Fruit fly (Drosophila melanogaster) whole organism, embryonic: ENCODE results near the gene Ccn.
A peak's percentile ranks its signal among the peaks of the same experiment; 100 is the strongest.

Source experiments
- Asciz ChIP-seq: fragments of 200-800 bp; sonication (Bioruptor generic); optimal IDR thresholded peaks from 2 replicates; lab custom pipeline; 2017; ENCODE audit warnings: missing biosample characterization, mild to moderate bottlenecking, missing genetic modification characterization, missing genetic modification reagents
- Atf3 ChIP-seq: fragments of 200-800 bp; sonication (Bioruptor generic); optimal IDR thresholded peaks from 3 replicates; lab custom pipeline; 2016; ENCODE audit warnings: missing biosample characterization, missing genetic modification characterization
- Bdp1 ChIP-seq: fragments of 200-800 bp; sonication (Bioruptor generic); optimal IDR thresholded peaks from 3 replicates; lab custom pipeline; 2016; ENCODE audit warnings: missing biosample characterization, missing genetic modification characterization
- Bteb2 ChIP-seq: fragments of 200-800 bp; sonication (Bioruptor generic); optimal IDR thresholded peaks from 2 replicates; lab custom pipeline; 2016; ENCODE audit warnings: missing biosample characterization, missing genetic modification characterization
- CG10209 ChIP-seq: fragments of 200-800 bp; sonication (Bioruptor generic); optimal IDR thresholded peaks from 3 replicates; lab custom pipeline; 2017; ENCODE audit warnings: missing biosample characterization, mild to moderate bottlenecking, missing genetic modification characterization, missing genetic modification reagents
- CG11456 ChIP-seq: fragments of 200-800 bp; sonication (Bioruptor generic); IDR thresholded peaks from 3 replicates; pipeline ENCODE4 v1.3.6; 2022; ENCODE audit warnings: missing biosample characterization, missing genetic modification characterization
- CG13287 ChIP-seq: fragments of 200-800 bp; sonication (Bioruptor generic); IDR thresholded peaks from 2 replicates; pipeline ENCODE4 v1.3.6; 2022; ENCODE audit warnings: missing biosample characterization, missing genetic modification characterization; ENCODE audit not compliant: partially characterized antibody
- CG1529 ChIP-seq: fragments of 200-800 bp; sonication (Bioruptor generic); optimal IDR thresholded peaks from 3 replicates; lab custom pipeline; 2018; ENCODE audit warnings: missing biosample characterization, missing genetic modification characterization
- CG1647 ChIP-seq: fragments of 200-800 bp; sonication (Bioruptor generic); optimal IDR thresholded peaks from 3 replicates; lab custom pipeline; 2016; ENCODE audit warnings: missing biosample characterization, missing genetic modification characterization
- CG17361 ChIP-seq: fragments of 200-800 bp; sonication (Bioruptor generic); IDR thresholded peaks from 3 replicates; pipeline ENCODE4 v1.3.6; 2022; ENCODE audit warnings: missing biosample characterization, missing genetic modification characterization
- CG17385 ChIP-seq: fragments of 200-800 bp; sonication (Bioruptor generic); optimal IDR thresholded peaks from 3 replicates; lab custom pipeline; 2018; ENCODE audit warnings: missing biosample characterization, mild to moderate bottlenecking, missing genetic modification characterization
- CG2202 ChIP-seq: fragments of 200-800 bp; sonication (Bioruptor generic); optimal IDR thresholded peaks from 2 replicates; lab custom pipeline; 2018; ENCODE audit warnings: missing biosample characterization, mild to moderate bottlenecking, missing genetic modification characterization
- CG32532 ChIP-seq: fragments of 200-800 bp; sonication (Bioruptor generic); IDR thresholded peaks from 2 replicates; pipeline ENCODE4 v1.3.6; 2022; ENCODE audit warnings: missing biosample characterization, missing genetic modification characterization
- CG33213 ChIP-seq: fragments of 200-800 bp; sonication (Bioruptor generic); optimal IDR thresholded peaks from 3 replicates; lab custom pipeline; 2016; ENCODE audit warnings: missing biosample characterization, missing genetic modification characterization
- CG33557 ChIP-seq: fragments of 200-800 bp; sonication (Bioruptor generic); optimal IDR thresholded peaks from 2 replicates; lab custom pipeline; 2019; ENCODE audit warnings: missing biosample characterization, mild to moderate bottlenecking, missing genetic modification characterization, moderate library complexity
- CG3407 ChIP-seq: fragments of 200-800 bp; sonication (Bioruptor generic); optimal IDR thresholded peaks from 2 replicates; lab custom pipeline; 2018; ENCODE audit warnings: missing biosample characterization, mild to moderate bottlenecking, missing genetic modification characterization
- CG4282 ChIP-seq: fragments of 200-800 bp; sonication (Bioruptor generic); optimal IDR thresholded peaks from 2 replicates; lab custom pipeline; 2016; ENCODE audit warnings: missing biosample characterization, missing genetic modification characterization
- CG4424 ChIP-seq: fragments of 200-800 bp; sonication (Bioruptor generic); optimal IDR thresholded peaks from 3 replicates; lab custom pipeline; 2016; ENCODE audit warnings: missing biosample characterization, missing genetic modification characterization
- CG6813 ChIP-seq: fragments of 200-800 bp; sonication (Bioruptor generic); optimal IDR thresholded peaks from 2 replicates; lab custom pipeline; 2017; ENCODE audit warnings: missing biosample characterization, missing genetic modification characterization, mild to moderate bottlenecking, moderate library complexity, missing genetic modification reagents
- CG6854 ChIP-seq: fragments of 200-800 bp; sonication (Bioruptor generic); optimal IDR thresholded peaks from 3 replicates; lab custom pipeline; 2017; ENCODE audit warnings: missing biosample characterization, mild to moderate bottlenecking, missing genetic modification characterization
- CG7357 ChIP-seq: fragments of 200-800 bp; sonication (Bioruptor generic); IDR thresholded peaks from 3 replicates; pipeline ENCODE4 v1.3.6; 2022; ENCODE audit warnings: missing biosample characterization, missing genetic modification characterization
- CG8388 ChIP-seq: fragments of 200-800 bp; sonication (Bioruptor generic); optimal IDR thresholded peaks from 2 replicates; lab custom pipeline; 2019; ENCODE audit warnings: missing biosample characterization, mild to moderate bottlenecking, missing genetic modification characterization, moderate library complexity
- Dad ChIP-seq: fragments of 200-800 bp; sonication (Bioruptor generic); optimal IDR thresholded peaks from 3 replicates; lab custom pipeline; 2016; ENCODE audit warnings: missing biosample characterization, missing genetic modification characterization
- Dbx ChIP-seq: fragments of 200-800 bp; sonication (Bioruptor generic); IDR thresholded peaks from 3 replicates; pipeline ENCODE4 v1.3.6; 2022; ENCODE audit warnings: missing biosample characterization, missing genetic modification characterization
- Doc3 ChIP-seq: fragments of 200-800 bp; sonication (Bioruptor generic); IDR thresholded peaks from 3 replicates; pipeline ENCODE4 v1.3.6; 2022; ENCODE audit warnings: missing biosample characterization, missing genetic modification characterization; ENCODE audit not compliant: partially characterized antibody
- E2f1 ChIP-seq: fragments of 200-800 bp; sonication (Bioruptor generic); IDR thresholded peaks from 2 replicates; pipeline ENCODE4 v1.3.6; 2022; ENCODE audit warnings: missing biosample characterization, missing genetic modification characterization
- Fer2 ChIP-seq: fragments of 200-800 bp; sonication (Bioruptor generic); optimal IDR thresholded peaks from 2 replicates; lab custom pipeline; 2018; ENCODE audit warnings: missing biosample characterization, mild to moderate bottlenecking, missing genetic modification characterization, moderate library complexity
- Fer3 ChIP-seq: fragments of 200-800 bp; sonication (Bioruptor generic); optimal IDR thresholded peaks from 2 replicates; lab custom pipeline; 2018; ENCODE audit warnings: missing biosample characterization, mild to moderate bottlenecking, missing genetic modification characterization, moderate library complexity
- HHEX ChIP-seq: fragments of 200-800 bp; sonication (Bioruptor generic); optimal IDR thresholded peaks from 3 replicates; lab custom pipeline; 2017; ENCODE audit warnings: missing biosample characterization, mild to moderate bottlenecking, missing genetic modification characterization, missing genetic modification reagents
- Hr3 ChIP-seq: fragments of 200-800 bp; sonication (Bioruptor generic); optimal IDR thresholded peaks from 3 replicates; lab custom pipeline; 2016; ENCODE audit warnings: missing biosample characterization, missing genetic modification characterization
- MESR4 ChIP-seq: fragments of 200-800 bp; sonication (Bioruptor generic); optimal IDR thresholded peaks from 2 replicates; lab custom pipeline; 2018; ENCODE audit warnings: missing biosample characterization, mild to moderate bottlenecking, missing genetic modification characterization, moderate library complexity
- Pdp1 ChIP-seq, 2 experiments: fragments of 200-800 bp; sonication (Bioruptor generic); optimal IDR thresholded peaks; 3 replicates each; lab custom pipeline; 2016; ENCODE audit warnings: missing biosample characterization in 2 of 2, missing genetic modification characterization in 2 of 2, mild to moderate bottlenecking in 1 of 2, moderate library complexity in 1 of 2
- Rx ChIP-seq: fragments of 200-800 bp; sonication (Bioruptor generic); IDR thresholded peaks from 2 replicates; pipeline ENCODE4 v1.3.6; 2022; ENCODE audit warnings: missing biosample characterization, missing genetic modification characterization
- Xbp1 ChIP-seq: fragments of 200-800 bp; sonication (Bioruptor generic); optimal IDR thresholded peaks from 3 replicates; lab custom pipeline; 2016; ENCODE audit warnings: missing biosample characterization, mild to moderate bottlenecking, missing genetic modification characterization
- ase ChIP-seq: fragments of 200-800 bp; sonication (Bioruptor generic); IDR thresholded peaks from 3 replicates; pipeline ENCODE4 v1.3.6; 2022; ENCODE audit warnings: missing biosample characterization, missing genetic modification characterization
- cg ChIP-seq: fragments of 200-800 bp; sonication (Bioruptor generic); optimal IDR thresholded peaks from 3 replicates; lab custom pipeline; 2019; ENCODE audit warnings: missing biosample characterization, mild to moderate bottlenecking, missing genetic modification characterization, moderate library complexity
- crc ChIP-seq: fragments of 200-800 bp; sonication (Bioruptor generic); optimal IDR thresholded peaks from 2 replicates; lab custom pipeline; 2016; ENCODE audit warnings: missing biosample characterization, missing genetic modification characterization
- crol ChIP-seq: fragments of 200-800 bp; sonication (Bioruptor generic); IDR thresholded peaks from 2 replicates; pipeline ENCODE4 v1.3.6; 2022; ENCODE audit warnings: missing biosample characterization, missing genetic modification characterization
- gcm2 ChIP-seq: fragments of 200-800 bp; sonication (Bioruptor generic); optimal IDR thresholded peaks from 2 replicates; lab custom pipeline; 2016; ENCODE audit warnings: missing biosample characterization, missing genetic modification characterization
- gt ChIP-seq: fragments of 200-800 bp; sonication (Bioruptor generic); IDR thresholded peaks from 2 replicates; pipeline ENCODE4 v1.3.6; 2022; ENCODE audit warnings: missing biosample characterization, missing genetic modification characterization
- her ChIP-seq: fragments of 200-800 bp; sonication (Bioruptor generic); optimal IDR thresholded peaks from 2 replicates; lab custom pipeline; 2016; ENCODE audit warnings: missing biosample characterization, missing genetic modification characterization
- kay ChIP-seq: fragments of 200-800 bp; sonication (Bioruptor generic); optimal IDR thresholded peaks from 2 replicates; lab custom pipeline; 2016; ENCODE audit warnings: missing biosample characterization, missing genetic modification characterization
- prd ChIP-seq, 3 experiments: fragments of >200 bp in 2 of 3; fragments of 200-800 bp in 1 of 3; sonication (Bioruptor generic) in 1 of 3; optimal IDR thresholded peaks in 2 of 3; IDR thresholded peaks in 1 of 3; 2 replicates in 2 of 3; 3 replicates in 1 of 3; pipeline versions ENCODE4 v1.3.6 to Lab custom; 2017 to 2022; ENCODE audit warnings: missing biosample characterization in 1 of 3, missing genetic modification characterization in 1 of 3
- sc ChIP-seq, 3 experiments: fragments of >200 bp in 2 of 3; fragments of 200-800 bp in 1 of 3; sonication (Bioruptor generic) in 1 of 3; optimal IDR thresholded peaks; 2 replicates in 2 of 3; 3 replicates in 1 of 3; lab custom pipeline; 2017; ENCODE audit warnings: mild to moderate bottlenecking in 1 of 3, missing biosample characterization in 1 of 3, missing genetic modification characterization in 1 of 3, missing genetic modification reagents in 1 of 3
- sim ChIP-seq: fragments of 200-800 bp; sonication (Bioruptor generic); IDR thresholded peaks from 2 replicates; pipeline ENCODE4 v1.3.6; 2022; ENCODE audit warnings: missing biosample characterization, missing genetic modification characterization
- ssp ChIP-seq: fragments of 200-800 bp; sonication (Bioruptor generic); IDR thresholded peaks from 2 replicates; pipeline ENCODE4 v1.3.6; 2022; ENCODE audit warnings: missing biosample characterization, missing genetic modification characterization
- zfh2 ChIP-seq: fragments of 200-800 bp; sonication (Bioruptor generic); optimal IDR thresholded peaks from 2 replicates; lab custom pipeline; 2016; ENCODE audit warnings: missing biosample characterization, missing genetic modification characterization

The Ccn gene

DNA sequence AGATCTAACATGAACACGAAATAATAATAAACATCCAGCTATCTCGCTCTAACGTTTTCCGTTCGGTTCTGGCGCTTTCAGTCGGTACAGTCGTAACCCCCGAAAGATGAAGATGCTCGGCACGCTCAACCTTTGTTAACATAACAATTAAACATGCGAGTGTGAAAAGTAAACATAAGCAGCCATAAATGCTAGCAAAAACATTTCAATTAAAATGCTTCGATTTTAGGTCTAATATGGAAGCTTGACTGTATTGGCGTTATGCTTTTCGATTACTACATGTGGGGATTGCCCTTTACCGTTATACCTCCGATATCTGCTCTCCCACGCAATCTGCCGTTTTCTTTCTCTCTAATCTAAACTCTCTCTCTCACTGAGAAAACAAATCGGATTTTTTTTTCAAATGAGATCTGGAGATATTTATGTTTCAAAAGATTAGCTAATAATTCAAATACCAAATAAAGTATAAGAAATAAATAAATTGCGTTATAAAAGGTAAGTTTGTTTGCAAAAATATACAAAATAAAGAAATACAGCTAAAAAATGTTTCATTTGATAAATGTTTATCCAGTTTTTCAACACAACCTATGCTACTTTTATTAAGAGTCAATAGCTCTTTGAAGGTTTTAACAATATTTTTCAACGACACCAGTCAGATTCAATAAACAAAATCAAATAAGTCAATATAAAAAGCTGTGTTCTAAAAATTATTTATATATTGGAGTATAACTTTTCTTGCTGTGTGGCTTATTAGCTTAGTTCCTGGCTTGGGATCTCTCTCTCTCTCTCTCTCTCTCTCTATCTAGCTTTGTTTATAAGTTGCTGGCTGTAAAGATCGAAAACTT lies 31.2 kb upstream of the Ccn start (continued):
- TF ChIP-seq Fer2 (tag; lab: Kevin White, UChicago) (peak; percentile 57), HHEX (GFP tag; lab: Kevin White, UChicago) (peak; percentile 88), CG4282 (GFP tag; lab: Kevin White, UChicago) (peak; percentile 85), CG6854 (GFP tag; lab: Kevin White, UChicago) (peak; percentile 72), Doc3 (no peak), Asciz (GFP tag; lab: Kevin White, UChicago) (peak; percentile 82), Hr3 (GFP tag; lab: Kevin White, UChicago) (peak; percentile 75), kay (GFP tag; lab: Kevin White, UChicago) (peak; percentile 85), CG1529 (peak; percentile 73), CG6813 (GFP tag; lab: Kevin White, UChicago) (peak; percentile 84), Fer3 (tag; lab: Kevin White, UChicago) (peak; percentile 93), Rx (GFP tag; lab: Robert Waterston, UW) (peak; percentile 86), CG2202 (tag; lab: Kevin White, UChicago) (peak; percentile 56), CG1647 (GFP tag; lab: Kevin White, UChicago) (peak; percentile 80), MESR4 (GFP tag; lab: Kevin White, UChicago) (peak; percentile 27), CG13287 (GFP tag; lab: Robert Waterston, UW) (no peak), Dad (GFP tag; lab: Kevin White, UChicago) (peak; percentile 78), CG3407 (GFP tag; lab: Kevin White, UChicago) (peak; percentile 67), ssp (GFP tag; lab: Robert Waterston, UW) (peak; percentile 81), CG7357 (GFP tag; lab: Robert Waterston, UW) (peak; percentile 75), CG4424 (GFP tag; lab: Kevin White, UChicago) (peak; percentile 74), E2f1 (GFP tag; lab: Robert Waterston, UW) (peak; percentile 91), Pdp1 (GFP tag; optimal IDR thresholded peaks at IDR 0.05; lab: Kevin White, UChicago) (peak; percentile 92 to 94), CG11456 (GFP tag; lab: Robert Waterston, UW) (peak; percentile 94), cg (no peak), gcm2 (GFP tag; lab: Kevin White, UChicago) (peak; percentile 81), her (GFP tag; lab: Kevin White, UChicago) (peak; percentile 93), crol (GFP tag; lab: Robert Waterston, UW) (0 out of 2 replicates have a peak, but pooled peaks have one; percentile 27), sim (GFP tag; lab: Robert Waterston, UW) (peak; percentile 86; the same call in 1 of the 2 replicates), CG33213 (GFP tag; lab: Kevin White, UChicago) (peak; percentile 92), CG33557 (GFP tag; lab: Kevin White, UChicago) (peak; percentile 19), gt (GFP tag; lab: Robert Waterston, UW) (peak; percentile 69; the same call in 1 of the 2 replicates), Dbx (GFP tag; lab: Robert Waterston, UW) (peak; percentile 95), Atf3 (GFP tag; lab: Kevin White, UChicago) (peak; percentile 84), CG17361 (GFP tag; lab: Robert Waterston, UW) (peak; percentile 72), crc (GFP tag; lab: Kevin White, UChicago) (peak; percentile 88), Bdp1 (peak; percentile 85), Bteb2 (GFP tag; lab: Kevin White, UChicago) (peak; percentile 83), sc (optimal IDR thresholded peaks at IDR 0.05; lab: Kevin White, UChicago) (no peak), sc (GFP tag; optimal IDR thresholded peaks at IDR 0.05; lab: Kevin White, UChicago) (peak; percentile 59), Xbp1 (peak; percentile 86), ase (GFP tag; lab: Robert Waterston, UW) (peak; percentile 89), CG10209 (peak; percentile 84), CG32532 (peak; percentile 97), CG8388 (GFP tag; lab: Kevin White, UChicago) (peak; percentile 75), zfh2 (GFP tag; lab: Kevin White, UChicago) (peak; percentile 97), prd (optimal IDR thresholded peaks at IDR 0.05; lab: Kevin White, UChicago) (no peak), prd (GFP tag; IDR thresholded peaks at IDR 0.05; lab: Robert Waterston, UW) (peak; percentile 94), CG17385 (GFP tag; lab: Kevin White, UChicago) (peak; percentile 77)
